Worm (Caenorhabditis elegans): Measurements from ENCODE around the gene cyh-1.
A peak's percentile ranks its signal among the peaks of the same experiment; 100 is the strongest.

- TF ChIP-seq dao-5 (tag; optimal IDR thresholded peaks at IDR 0.05) (peak; percentile 15), him-1 (tag; optimal IDR thresholded peaks at IDR 0.05) (peak; percentile 79), W03F9.2 (tag; optimal IDR thresholded peaks at IDR 0.05) (peak; percentile 41)
These were observed 14.2 kb downstream of the cyh-1 start, which contains the start of gene clec-126 for ce11 chrII:3518961-3519544.
